Fruit fly (Drosophila melanogaster) whole organism, embryonic: ENCODE results near the gene CG43245.

ENCODE experiments used
- Abd-B ChIP-seq: fragments of 200-800 bp; sonication (Bioruptor generic); optimal IDR thresholded peaks from 2 replicates; lab custom pipeline; 2018; ENCODE audit warnings: missing biosample characterization, mild to moderate bottlenecking, missing genetic modification characterization, moderate library complexity
- Adf1 ChIP-seq: fragments of 200-800 bp; sonication (Bioruptor generic); IDR thresholded peaks from 2 replicates; pipeline ENCODE4 v1.3.6; 2022; ENCODE audit warnings: missing biosample characterization, missing genetic modification characterization
- B-H1 ChIP-seq: fragments of 200-800 bp; sonication (Bioruptor generic); IDR thresholded peaks from 3 replicates; pipeline ENCODE4 v1.3.6; 2022; ENCODE audit warnings: missing biosample characterization, missing genetic modification characterization
- CG12219 ChIP-seq: fragments of 200-800 bp; sonication (Bioruptor generic); optimal IDR thresholded peaks from 3 replicates; lab custom pipeline; 2018; ENCODE audit warnings: missing biosample characterization, mild to moderate bottlenecking, missing genetic modification characterization
- CG12299 ChIP-seq: fragments of 200-800 bp; sonication (Bioruptor generic); optimal IDR thresholded peaks from 2 replicates; lab custom pipeline; 2018; ENCODE audit warnings: missing biosample characterization, mild to moderate bottlenecking, missing genetic modification characterization
- CG1603 ChIP-seq: fragments of 200-800 bp; sonication (Bioruptor generic); optimal IDR thresholded peaks from 2 replicates; lab custom pipeline; 2019; ENCODE audit warnings: missing biosample characterization, mild to moderate bottlenecking, missing genetic modification characterization, moderate library complexity
- CG17568 ChIP-seq: fragments of 200-800 bp; sonication (Bioruptor generic); optimal IDR thresholded peaks from 2 replicates; lab custom pipeline; 2018; ENCODE audit warnings: missing biosample characterization, mild to moderate bottlenecking, missing genetic modification characterization, moderate library complexity
- CG17612 ChIP-seq: fragments of 200-800 bp; sonication (Bioruptor generic); IDR thresholded peaks from 2 replicates; pipeline ENCODE4 v1.3.6; 2022; ENCODE audit warnings: missing biosample characterization, missing genetic modification characterization
- CG18262 ChIP-seq: fragments of 200-800 bp; optimal IDR thresholded peaks from 3 replicates; lab custom pipeline; 2019; ENCODE audit warnings: missing biosample characterization, mild to moderate bottlenecking, missing genetic modification characterization, moderate library complexity
- CG18476 ChIP-seq: fragments of 200-800 bp; sonication (Bioruptor generic); optimal IDR thresholded peaks from 2 replicates; lab custom pipeline; 2016; ENCODE audit warnings: missing biosample characterization, mild to moderate bottlenecking, missing genetic modification characterization
- CG2120 ChIP-seq: fragments of 200-800 bp; sonication (Bioruptor generic); optimal IDR thresholded peaks from 3 replicates; lab custom pipeline; 2016; ENCODE audit warnings: missing biosample characterization, missing genetic modification characterization
- CG2889 ChIP-seq: fragments of 200-800 bp; sonication (Bioruptor generic); IDR thresholded peaks from 3 replicates; pipeline ENCODE4 v1.3.6; 2022; ENCODE audit warnings: missing biosample characterization, missing genetic modification characterization
- CG31224 ChIP-seq: fragments of 200-800 bp; sonication (Bioruptor generic); IDR thresholded peaks from 2 replicates; pipeline ENCODE4 v1.3.6; 2022; ENCODE audit warnings: missing biosample characterization, missing genetic modification characterization
- CG3281 ChIP-seq: fragments of 200-800 bp; sonication (Bioruptor generic); optimal IDR thresholded peaks from 3 replicates; lab custom pipeline; 2017; ENCODE audit warnings: missing biosample characterization, mild to moderate bottlenecking, missing genetic modification characterization
- CG6254 ChIP-seq: fragments of 200-800 bp; sonication (Bioruptor generic); optimal IDR thresholded peaks from 3 replicates; lab custom pipeline; 2017; ENCODE audit warnings: mild to moderate bottlenecking, missing biosample characterization, missing genetic modification reagents, missing genetic modification characterization
- CG7928 ChIP-seq: fragments of 200-800 bp; sonication (Bioruptor generic); optimal IDR thresholded peaks from 2 replicates; lab custom pipeline; 2017; ENCODE audit warnings: missing biosample characterization, mild to moderate bottlenecking, missing genetic modification characterization
- CG8281 ChIP-seq: fragments of 200-800 bp; sonication (Bioruptor generic); optimal IDR thresholded peaks from 2 replicates; lab custom pipeline; 2018; ENCODE audit warnings: missing biosample characterization, mild to moderate bottlenecking, missing genetic modification characterization, moderate library complexity
- CG8765 ChIP-seq: fragments of 200-800 bp; sonication (Bioruptor generic); IDR thresholded peaks from 2 replicates; pipeline ENCODE4 v1.3.6; 2022; ENCODE audit warnings: missing biosample characterization, missing genetic modification characterization
- CG9609 ChIP-seq: fragments of 200-800 bp; sonication (Bioruptor generic); optimal IDR thresholded peaks from 3 replicates; lab custom pipeline; 2016; ENCODE audit warnings: missing biosample characterization, missing genetic modification characterization
- D19A ChIP-seq: fragments of 200-800 bp; optimal IDR thresholded peaks from 3 replicates; lab custom pipeline; 2019; ENCODE audit warnings: missing biosample characterization, mild to moderate bottlenecking, missing genetic modification characterization, moderate library complexity
- Ets97D ChIP-seq: fragments of 200-800 bp; sonication (Bioruptor generic); optimal IDR thresholded peaks from 3 replicates; lab custom pipeline; 2016; ENCODE audit warnings: missing biosample characterization, missing genetic modification characterization
- HLH3B ChIP-seq: fragments of 200-800 bp; sonication (Bioruptor generic); IDR thresholded peaks from 2 replicates; pipeline ENCODE4 v1.3.6; 2022; ENCODE audit warnings: missing biosample characterization, missing genetic modification characterization
- MTF-1 ChIP-seq: fragments of 200-800 bp; sonication (Bioruptor generic); optimal IDR thresholded peaks from 2 replicates; lab custom pipeline; 2018; ENCODE audit warnings: missing biosample characterization, mild to moderate bottlenecking, missing genetic modification characterization, borderline replicate concordance
- Meics ChIP-seq: fragments of 200-800 bp; sonication (Bioruptor generic); optimal IDR thresholded peaks from 2 replicates; lab custom pipeline; 2017; ENCODE audit warnings: missing biosample characterization, mild to moderate bottlenecking, missing genetic modification characterization
- NK7.1 ChIP-seq: fragments of 200-800 bp; sonication (Bioruptor generic); optimal IDR thresholded peaks from 3 replicates; lab custom pipeline; 2016; ENCODE audit warnings: missing biosample characterization, missing genetic modification characterization
- Ptx1 ChIP-seq: fragments of 200-800 bp; sonication (Bioruptor generic); IDR thresholded peaks from 2 replicates; pipeline ENCODE4 v1.3.6; 2022; ENCODE audit warnings: missing biosample characterization, missing genetic modification characterization
- Taf1 ChIP-seq: fragments of 200-800 bp; sonication (Bioruptor generic); IDR thresholded peaks from 2 replicates; pipeline ENCODE4 v1.3.6; 2022; ENCODE audit warnings: missing biosample characterization, missing genetic modification characterization
- ara ChIP-seq: fragments of 200-800 bp; sonication (Bioruptor generic); IDR thresholded peaks from 2 replicates; pipeline ENCODE4 v1.3.6; 2022; ENCODE audit warnings: missing biosample characterization, missing genetic modification characterization
- ash1 ChIP-seq: fragments of 200-800 bp; sonication (Bioruptor generic); optimal IDR thresholded peaks from 2 replicates; lab custom pipeline; 2018; ENCODE audit warnings: missing biosample characterization, mild to moderate bottlenecking, missing genetic modification characterization
- bab2 ChIP-seq: fragments of 200-800 bp; sonication (Bioruptor generic); optimal IDR thresholded peaks from 2 replicates; lab custom pipeline; 2016; ENCODE audit warnings: missing biosample characterization, missing genetic modification characterization
- chm ChIP-seq: fragments of 200-800 bp; sonication (Bioruptor generic); IDR thresholded peaks from 2 replicates; pipeline ENCODE4 v1.3.6; 2022; ENCODE audit warnings: missing biosample characterization, missing genetic modification characterization
- ems ChIP-seq: fragments of 200-800 bp; sonication (Bioruptor generic); optimal IDR thresholded peaks from 3 replicates; lab custom pipeline; 2016; ENCODE audit warnings: missing biosample characterization, missing genetic modification characterization
- fd3F ChIP-seq: fragments of 200-800 bp; sonication (Bioruptor generic); optimal IDR thresholded peaks from 2 replicates; lab custom pipeline; 2018; ENCODE audit warnings: missing biosample characterization, mild to moderate bottlenecking, missing genetic modification characterization, moderate library complexity
- gcm2 ChIP-seq: fragments of 200-800 bp; sonication (Bioruptor generic); optimal IDR thresholded peaks from 2 replicates; lab custom pipeline; 2016; ENCODE audit warnings: missing biosample characterization, missing genetic modification characterization
- ham ChIP-seq: fragments of 200-800 bp; sonication (Bioruptor generic); IDR thresholded peaks from 2 replicates; pipeline ENCODE4 v1.3.6; 2022; ENCODE audit warnings: missing biosample characterization, missing genetic modification characterization
- jigr1 ChIP-seq: fragments of 200-800 bp; sonication (Bioruptor generic); IDR thresholded peaks from 3 replicates; pipeline ENCODE4 v1.3.6; 2022; ENCODE audit warnings: missing biosample characterization, missing genetic modification characterization
- kay ChIP-seq: fragments of 200-800 bp; sonication (Bioruptor generic); optimal IDR thresholded peaks from 2 replicates; lab custom pipeline; 2016; ENCODE audit warnings: missing biosample characterization, missing genetic modification characterization
- lab ChIP-seq: fragments of 200-800 bp; sonication (Bioruptor generic); optimal IDR thresholded peaks from 3 replicates; lab custom pipeline; 2017; ENCODE audit warnings: missing biosample characterization, missing genetic modification characterization, mild to moderate bottlenecking, moderate library complexity, missing genetic modification reagents
- nerfin-2 ChIP-seq: fragments of 200-800 bp; sonication (Bioruptor generic); IDR thresholded peaks from 2 replicates; pipeline ENCODE4 v1.3.6; 2022; ENCODE audit warnings: missing biosample characterization, missing genetic modification characterization; ENCODE audit not compliant: partially characterized antibody
- nmo ChIP-seq: fragments of 200-800 bp; sonication (Bioruptor generic); optimal IDR thresholded peaks from 2 replicates; lab custom pipeline; 2018; ENCODE audit warnings: missing biosample characterization, mild to moderate bottlenecking, missing genetic modification characterization, moderate library complexity
- otp ChIP-seq: fragments of 200-800 bp; sonication (Bioruptor generic); IDR thresholded peaks from 3 replicates; pipeline ENCODE4, ENCODE4 v1.3.6; 2022; ENCODE audit warnings: missing biosample characterization, missing genetic modification characterization
- phol ChIP-seq: fragments of 200-800 bp; sonication (Bioruptor generic); optimal IDR thresholded peaks from 3 replicates; lab custom pipeline; 2018; ENCODE audit warnings: missing biosample characterization, mild to moderate bottlenecking, missing genetic modification characterization, moderate library complexity
- pum ChIP-seq: fragments of 200-800 bp; sonication (Bioruptor generic); optimal IDR thresholded peaks from 2 replicates; lab custom pipeline; 2016; ENCODE audit warnings: missing biosample characterization, missing genetic modification characterization
- pzg ChIP-seq: fragments of 200-800 bp; sonication (Bioruptor generic); optimal IDR thresholded peaks from 3 replicates; lab custom pipeline; 2018; ENCODE audit warnings: missing biosample characterization, mild to moderate bottlenecking, missing genetic modification characterization, moderate library complexity
- repo ChIP-seq: fragments of 200-800 bp; sonication (Bioruptor generic); optimal IDR thresholded peaks from 2 replicates; lab custom pipeline; 2016; ENCODE audit warnings: missing biosample characterization, missing genetic modification characterization
- rib ChIP-seq: fragments of 200-800 bp; sonication (Bioruptor generic); IDR thresholded peaks from 2 replicates; pipeline ENCODE4 v1.3.6; 2022; ENCODE audit warnings: missing biosample characterization, missing genetic modification characterization
- tin ChIP-seq: fragments of 200-800 bp; sonication (Bioruptor generic); optimal IDR thresholded peaks from 3 replicates; lab custom pipeline; 2016; ENCODE audit warnings: missing biosample characterization, missing genetic modification characterization
- tll ChIP-seq, 2 experiments: fragments of 200-800 bp in 1 of 2; fragments of >200 bp in 1 of 2; sonication (Bioruptor generic) in 1 of 2; optimal IDR thresholded peaks; 2 replicates each; lab custom pipeline; 2017 to 2019; ENCODE audit warnings: missing biosample characterization in 2 of 2, missing genetic modification characterization in 2 of 2, mild to moderate bottlenecking in 1 of 2, moderate library complexity in 1 of 2
- tup ChIP-seq: fragments of 200-800 bp; sonication (Bioruptor generic); optimal IDR thresholded peaks from 2 replicates; lab custom pipeline; 2016; ENCODE audit warnings: missing biosample characterization, mild to moderate bottlenecking, missing genetic modification characterization, moderate library complexity

Gene CG43245

dm6 chr3L:10738347-10739108 lies 33.2 kb upstream of the CG43245 start (continued):
- TF ChIP-seq chm (GFP tag; lab: Robert Waterston, UW) (no peak), repo (GFP tag; lab: Kevin White, UChicago) (no peak), ham (GFP tag; lab: Robert Waterston, UW) (0 out of 2 replicates have a peak, but pooled peaks have one; percentile 40), ara (GFP tag; lab: Robert Waterston, UW) (peak; percentile 40; the same call in 1 of the 2 replicates), CG17568 (GFP tag; lab: Kevin White, UChicago) (peak; percentile 6), nerfin-2 (no peak), kay (GFP tag; lab: Kevin White, UChicago) (peak; percentile 11), bab2 (GFP tag; lab: Kevin White, UChicago) (no peak), CG8281 (tag; lab: Kevin White, UChicago) (peak; percentile 26), Taf1 (peak; percentile 69), otp (GFP tag; lab: Robert Waterston, UW) (0 out of 3 replicates have a peak, but pooled peaks have one; percentile 6), CG1603 (tag; lab: Kevin White, UChicago) (peak; percentile 1), phol (tag; lab: Kevin White, UChicago) (peak; percentile 92), NK7.1 (GFP tag; lab: Kevin White, UChicago) (no peak), pzg (GFP tag; lab: Kevin White, UChicago) (no peak), fd3F (GFP tag; lab: Kevin White, UChicago) (peak; percentile 74), lab (GFP tag; lab: Kevin White, UChicago) (peak; percentile 85), CG17612 (GFP tag; lab: Robert Waterston, UW) (peak; percentile 63), Adf1 (GFP tag; lab: Robert Waterston, UW) (peak; percentile 87), CG31224 (peak; percentile 52), D19A (tag; lab: Kevin White, UChicago) (peak; percentile 87), CG18262 (peak; percentile 93), rib (GFP tag; lab: Robert Waterston, UW) (peak; percentile 87), CG3281 (GFP tag; lab: Kevin White, UChicago) (peak; percentile 92), tin (GFP tag; lab: Kevin White, UChicago) (peak; percentile 64), HLH3B (GFP tag; lab: Robert Waterston, UW) (peak; percentile 90), CG6254 (GFP tag; lab: Kevin White, UChicago) (peak; percentile 18), Meics (peak; percentile 93), ems (GFP tag; lab: Kevin White, UChicago) (no peak), CG18476 (GFP tag; lab: Kevin White, UChicago) (no peak), CG8765 (GFP tag; lab: Robert Waterston, UW) (peak; percentile 7; the same call in 1 of the 2 replicates), Ptx1 (GFP tag; lab: Robert Waterston, UW) (peak; percentile 92), tll (GFP tag; optimal IDR thresholded peaks at IDR 0.05; lab: Kevin White, UChicago) (no peak), CG9609 (no peak), jigr1 (GFP tag; lab: Robert Waterston, UW) (peak; percentile 49; the same call in 2 of the 3 replicates), tup (GFP tag; lab: Kevin White, UChicago) (no peak), CG7928 (GFP tag; lab: Kevin White, UChicago) (no peak), pum (GFP tag; lab: Kevin White, UChicago) (peak; percentile 13), Ets97D (GFP tag; lab: Kevin White, UChicago) (peak; percentile 2), ash1 (GFP tag; lab: Kevin White, UChicago) (peak; percentile 7), nmo (peak; percentile 96), B-H1 (GFP tag; lab: Robert Waterston, UW) (peak; percentile 73), CG2120 (GFP tag; lab: Kevin White, UChicago) (peak; percentile 59), gcm2 (GFP tag; lab: Kevin White, UChicago) (no peak), CG12219 (GFP tag; lab: Kevin White, UChicago) (no peak), Abd-B (GFP tag; lab: Kevin White, UChicago) (peak; percentile 85), CG12299 (tag; lab: Kevin White, UChicago) (no peak), CG2889 (GFP tag; lab: Robert Waterston, UW) (peak; percentile 41; the same call in 1 of the 3 replicates), MTF-1 (GFP tag; lab: Kevin White, UChicago) (no peak)
